Worm (Caenorhabditis elegans): ENCODE results near the gene K01D12.15.

ce11 chrV:12432111-12432510 lies 45.9 kb downstream of the K01D12.15 start, which contains the start of gene C54D10.13:
- TF ChIP-seq R02D3.7 (tag; optimal IDR thresholded peaks at IDR 0.05) (no peak), nhr-237 (tag; optimal IDR thresholded peaks at IDR 0.05) (no peak), snpc-4 (tag; optimal IDR thresholded peaks at IDR 0.05) (no peak), ztf-11 (tag; optimal IDR thresholded peaks at IDR 0.05) (no peak)
